Fruit fly (Drosophila melanogaster): ENCODE measurements around the gene Nadsyn.

The Nadsyn gene

DNA sequence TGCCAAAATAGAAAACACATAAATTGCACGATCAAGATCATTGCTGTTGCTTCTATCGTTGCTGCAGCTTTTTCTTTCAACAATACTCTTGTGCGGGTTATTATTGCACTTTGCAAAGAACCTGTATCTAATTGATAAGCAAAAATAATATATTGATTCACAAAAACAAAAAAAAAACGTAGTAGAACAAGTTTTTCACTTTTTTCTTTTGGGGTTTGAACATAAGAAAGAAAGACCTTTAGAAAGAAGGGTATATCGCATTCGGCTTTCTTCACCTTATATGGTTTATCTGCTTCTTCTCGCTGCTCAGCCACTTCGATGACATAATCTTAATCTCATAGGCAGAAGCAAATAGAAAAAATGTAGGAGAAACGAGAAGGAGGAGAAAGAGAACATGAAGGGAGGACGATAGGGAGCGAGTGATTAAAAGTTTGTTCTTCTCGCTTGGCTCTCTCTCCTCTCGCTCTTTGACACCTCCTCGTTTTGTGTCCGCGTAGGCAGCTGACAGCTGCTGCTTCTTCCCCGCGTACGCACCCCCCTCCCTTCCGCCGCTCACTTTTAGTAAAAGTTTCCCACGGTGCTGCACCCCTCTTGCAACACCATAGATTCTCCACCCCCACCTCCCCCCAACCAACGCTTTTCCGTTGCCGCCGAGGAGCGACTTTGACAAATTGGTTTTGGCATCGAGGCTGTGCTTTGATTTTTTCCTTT lies 19.2 kb downstream of the Nadsyn start:
- TF ChIP-seq CG6163 (GFP tag; IDR thresholded peaks at IDR 0.05) = peak; percentile 24; the same call in 1 of the 3 replicates
- no peak for TF ChIP-seq CG1621 (tag; optimal IDR thresholded peaks at IDR 0.05)
- TF ChIP-seq Lpt (GFP tag; optimal IDR thresholded peaks at IDR 0.05) = no peak
- TF ChIP-seq Hr4 (GFP tag; optimal IDR thresholded peaks at IDR 0.05) = peak; percentile 32
- TF ChIP-seq Eip75B (GFP tag; optimal IDR thresholded peaks at IDR 0.05) = no peak
- peak; percentile 4 for TF ChIP-seq pdm3 (GFP tag; optimal IDR thresholded peaks at IDR 0.05)
- no peak for TF ChIP-seq achi (GFP tag; optimal IDR thresholded peaks at IDR 0.05)
- peak; percentile 41 for TF ChIP-seq vri (GFP tag; optimal IDR thresholded peaks at IDR 0.05)
- no peak for TF ChIP-seq CG16779 (tag; optimal IDR thresholded peaks at IDR 0.05)
- TF ChIP-seq Gug (GFP tag; IDR thresholded peaks at IDR 0.05) = peak; percentile 55
- no peak for TF ChIP-seq Sox102F (GFP tag; optimal IDR thresholded peaks at IDR 0.05)
- TF ChIP-seq Blimp-1 (GFP tag; optimal IDR thresholded peaks at IDR 0.05) = no peak
- TF ChIP-seq Eip78C (GFP tag) = no peak
- TF ChIP-seq CG11294 (GFP tag; IDR thresholded peaks at IDR 0.05) = peak; percentile 29; the same call in 1 of the 2 replicates
- 0 out of 2 replicates have a peak, but pooled peaks have one; percentile 29 for TF ChIP-seq CG15336 (GFP tag; IDR thresholded peaks at IDR 0.05)
- no peak for TF ChIP-seq CG11762 (GFP tag; optimal IDR thresholded peaks at IDR 0.05; ENCODE audit: insufficient read depth)
- peak; percentile 63; the same call in 2 of the 3 replicates for TF ChIP-seq eg (GFP tag; IDR thresholded peaks at IDR 0.05)
- TF ChIP-seq CG32006 (GFP tag; optimal IDR thresholded peaks at IDR 0.05) = peak; percentile 50
- no peak for TF ChIP-seq CG9139 (GFP tag; optimal IDR thresholded peaks at IDR 0.05)
- no peak for TF ChIP-seq topi (GFP tag; optimal IDR thresholded peaks at IDR 0.05)
- TF ChIP-seq CG6276 (GFP tag; optimal IDR thresholded peaks at IDR 0.05) = no peak
- no peak for TF ChIP-seq Ets96B (tag; optimal IDR thresholded peaks at IDR 0.05)
- TF ChIP-seq fkh (GFP tag; optimal IDR thresholded peaks at IDR 0.05) = no peak
- no peak for TF ChIP-seq CG7368 (GFP tag; optimal IDR thresholded peaks at IDR 0.05)
- peak; percentile 41; the same call in 1 of the 3 replicates for TF ChIP-seq CG8119 (GFP tag; IDR thresholded peaks at IDR 0.05)

DNA sequence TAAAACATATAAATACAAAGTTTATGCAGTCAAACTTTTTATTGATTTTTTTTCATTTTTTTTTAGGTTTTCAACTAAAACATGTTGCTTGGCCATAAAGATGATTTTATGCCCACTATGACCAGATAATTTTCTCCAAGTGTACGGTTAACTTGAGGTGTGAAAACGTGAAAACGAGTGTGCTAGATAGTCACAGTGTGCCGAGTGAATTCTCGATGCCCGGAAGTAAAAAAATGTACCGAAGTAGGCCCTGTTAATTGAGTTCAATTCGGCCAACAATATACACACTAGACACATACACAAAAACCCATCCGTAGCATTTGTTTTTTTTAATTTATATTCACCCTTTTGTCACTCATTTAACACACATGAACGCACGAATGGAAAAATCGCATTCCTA lies 26.1 kb downstream of the Nadsyn start, which contains the start of gene Nna1:
TSS of gene Nna1 (plus strand) at position 301 of the 400 bp plus-strand sequence.
- TF ChIP-seq Met (GFP tag; optimal IDR thresholded peaks at IDR 0.05) = no peak
- TF ChIP-seq Blimp-1 (GFP tag; optimal IDR thresholded peaks at IDR 0.05) = no peak
- no peak for TF ChIP-seq OdsH (GFP tag; optimal IDR thresholded peaks at IDR 0.05)
- no peak for TF ChIP-seq Ets96B (tag; optimal IDR thresholded peaks at IDR 0.05)
- TF ChIP-seq CG6163 (GFP tag; IDR thresholded peaks at IDR 0.05) = no peak

DNA sequence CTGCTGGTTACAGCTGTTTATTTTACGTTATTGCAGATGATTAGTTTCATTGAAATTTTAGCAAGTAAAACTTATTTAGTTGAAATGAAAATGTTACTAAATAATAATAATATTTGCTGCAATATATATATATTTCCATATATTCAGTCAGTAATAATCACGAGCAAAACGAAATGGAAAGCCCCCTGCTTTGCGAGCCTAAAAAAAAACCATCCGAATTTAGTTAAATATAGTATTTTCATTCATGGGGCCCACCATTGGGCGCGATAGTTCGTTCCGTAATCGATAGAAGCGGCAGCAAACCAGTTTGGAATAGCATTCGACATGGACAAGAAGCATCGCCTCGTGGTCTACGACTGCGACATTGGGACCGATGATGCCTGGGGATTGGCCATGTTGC lies 35.4 kb downstream of the Nadsyn start, which contains the start of gene CG11158:
TSS of gene CG11158 (plus strand) at position 301 of the 400 bp plus-strand sequence.
- no peak for TF ChIP-seq Gug (GFP tag; IDR thresholded peaks at IDR 0.05)
- peak; percentile 31 for TF ChIP-seq Eip78C (GFP tag)

DNA sequence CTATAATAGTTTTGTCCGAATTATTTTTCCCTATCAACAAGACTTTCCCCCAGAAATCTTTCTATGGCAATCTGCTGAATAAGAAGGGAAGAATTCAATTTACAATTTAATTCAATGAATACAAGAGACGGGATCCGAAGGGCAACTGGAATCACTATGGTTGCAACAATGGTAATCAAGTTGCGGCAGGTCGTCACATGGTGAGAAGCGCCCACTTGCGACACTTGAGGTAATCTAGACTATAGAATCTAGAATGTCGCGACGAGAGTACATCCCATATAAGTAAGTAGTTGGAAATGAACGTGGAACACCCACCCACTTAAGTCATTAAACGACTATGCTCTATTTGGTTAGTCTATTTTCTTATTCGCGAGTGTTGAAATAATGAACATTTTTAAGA lies 36.2 kb downstream of the Nadsyn start:
- TF ChIP-seq fkh (GFP tag; optimal IDR thresholded peaks at IDR 0.05) = peak; percentile 40
- no peak for TF ChIP-seq achi (GFP tag; optimal IDR thresholded peaks at IDR 0.05)
- no peak for TF ChIP-seq Sox14 (GFP tag; optimal IDR thresholded peaks at IDR 0.05)
- TF ChIP-seq CG8319 (GFP tag; optimal IDR thresholded peaks at IDR 0.05) = no peak
- no peak for TF ChIP-seq Eip78C (GFP tag)

DNA sequence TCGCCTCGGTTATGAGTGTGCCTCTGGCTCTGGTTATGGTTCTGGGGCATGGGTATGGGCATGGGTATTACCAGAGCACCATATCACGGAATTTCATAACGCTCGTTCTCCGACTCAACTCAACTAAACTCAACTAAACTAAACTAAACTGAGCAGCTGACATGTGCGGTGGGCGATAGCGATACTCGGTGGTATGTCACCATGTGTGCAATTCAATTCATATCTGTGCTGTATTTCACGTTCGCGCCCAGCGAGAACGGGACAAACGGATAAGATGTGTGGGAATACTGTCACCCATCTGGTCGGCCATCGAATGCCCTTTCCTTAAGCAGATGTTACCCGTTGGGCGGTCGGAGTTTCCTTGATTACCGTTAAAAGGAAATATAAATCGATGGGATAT lies 37.8 kb downstream of the Nadsyn start, which contains the start of gene CG12177:
TSS of gene CG12177 (minus strand) at position 239 of the 400 bp plus-strand sequence.
- TF ChIP-seq Eip78C (GFP tag) (peak; percentile 48), CG7368 (GFP tag; optimal IDR thresholded peaks at IDR 0.05) (no peak), CG32006 (GFP tag; optimal IDR thresholded peaks at IDR 0.05) (no peak)

DNA sequence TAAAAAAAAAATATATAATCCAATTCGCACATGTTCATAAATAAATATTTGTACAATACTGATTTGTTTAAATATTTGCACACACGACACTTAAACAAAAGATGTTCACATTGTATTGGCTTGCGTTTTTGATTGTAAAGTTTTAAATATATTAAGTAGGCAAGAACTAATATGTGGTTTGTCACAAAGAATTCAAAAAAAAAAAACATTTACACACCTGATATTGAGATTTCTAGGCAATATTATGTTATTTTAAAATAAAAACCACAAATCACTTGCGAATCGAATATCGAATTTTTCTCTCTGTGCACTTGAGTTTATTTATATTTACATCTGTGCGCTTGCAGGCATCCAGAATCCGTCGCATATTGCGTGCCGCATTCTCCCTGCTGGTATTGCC lies 38.5 kb downstream of the Nadsyn start:
- TF ChIP-seq Lpt (GFP tag; optimal IDR thresholded peaks at IDR 0.05) (peak; percentile 32), Eip75B (GFP tag; optimal IDR thresholded peaks at IDR 0.05) (peak; percentile 75), Sox14 (GFP tag; optimal IDR thresholded peaks at IDR 0.05) (peak; percentile 59), Ets21C (GFP tag; optimal IDR thresholded peaks at IDR 0.05) (peak; percentile 48), CG8632 (GFP tag; optimal IDR thresholded peaks at IDR 0.05) (peak; percentile 76), CG3919 (GFP tag; optimal IDR thresholded peaks at IDR 0.05) (peak; percentile 62), Met (GFP tag; optimal IDR thresholded peaks at IDR 0.05) (peak; percentile 76), Ets96B (tag; optimal IDR thresholded peaks at IDR 0.05) (peak; percentile 34), esn (GFP tag; optimal IDR thresholded peaks at IDR 0.05) (peak; percentile 79), fd59A (GFP tag; optimal IDR thresholded peaks at IDR 0.05) (peak; percentile 38), spab (GFP tag; optimal IDR thresholded peaks at IDR 0.05) (peak; percentile 27), CG1621 (tag; optimal IDR thresholded peaks at IDR 0.05) (no peak), CG16779 (tag; optimal IDR thresholded peaks at IDR 0.05) (no peak), CG7368 (GFP tag; optimal IDR thresholded peaks at IDR 0.05) (peak; percentile 6), Hr39 (GFP tag; optimal IDR thresholded peaks at IDR 0.05) (peak; percentile 64), achi (GFP tag; optimal IDR thresholded peaks at IDR 0.05) (peak; percentile 60), CG6808 (GFP tag; optimal IDR thresholded peaks at IDR 0.05) (peak; percentile 38), dsx (GFP tag; optimal IDR thresholded peaks at IDR 0.05; ENCODE audit: poor library complexity, severe bottlenecking) (peak; percentile 12), OdsH (GFP tag; optimal IDR thresholded peaks at IDR 0.05) (peak; percentile 64)

Measured in whole organism, prepupa.